Fruit fly (Drosophila melanogaster) ovary, adult (tissue): Measurements from ENCODE around the gene CG10232.
A peak's percentile ranks its signal among the peaks of the same experiment; 100 is the strongest.

ENCODE experiments used
- CG17801 ChIP-seq: fragments of 200-800 bp; optimal IDR thresholded peaks from 2 replicates; lab custom pipeline; 2019; ENCODE audit warnings: missing biosample characterization, mild to moderate bottlenecking, missing genetic modification characterization, moderate library complexity; ENCODE audit not compliant: partially characterized antibody

CG10232 gene

DNA sequence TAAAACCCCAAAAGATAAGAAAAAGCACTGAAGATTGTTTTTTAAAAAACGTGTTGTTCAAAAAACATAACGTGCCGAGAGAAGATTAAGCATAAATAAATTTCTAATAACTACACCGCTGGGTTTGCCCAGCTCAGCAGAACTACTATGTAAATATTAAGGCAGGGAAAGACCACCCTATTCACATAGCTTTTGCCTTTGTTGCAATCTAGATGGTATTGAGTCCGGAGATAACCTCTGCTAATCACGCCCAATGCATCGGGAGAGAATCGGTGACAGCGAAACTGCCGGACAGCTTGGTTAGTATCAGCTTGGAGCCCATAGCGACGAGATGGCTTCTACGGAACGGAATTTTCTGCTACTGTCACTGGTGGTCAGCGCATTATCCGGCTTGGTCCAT is 35.5 kb downstream of the CG10232 start, which contains the start of gene SPE:
SPE (plus strand) TSS at position 301 of the 400 bp plus-strand sequence.
- no peak for TF ChIP-seq CG17801 (GFP tag; lab: Kevin White, UChicago)

DNA sequence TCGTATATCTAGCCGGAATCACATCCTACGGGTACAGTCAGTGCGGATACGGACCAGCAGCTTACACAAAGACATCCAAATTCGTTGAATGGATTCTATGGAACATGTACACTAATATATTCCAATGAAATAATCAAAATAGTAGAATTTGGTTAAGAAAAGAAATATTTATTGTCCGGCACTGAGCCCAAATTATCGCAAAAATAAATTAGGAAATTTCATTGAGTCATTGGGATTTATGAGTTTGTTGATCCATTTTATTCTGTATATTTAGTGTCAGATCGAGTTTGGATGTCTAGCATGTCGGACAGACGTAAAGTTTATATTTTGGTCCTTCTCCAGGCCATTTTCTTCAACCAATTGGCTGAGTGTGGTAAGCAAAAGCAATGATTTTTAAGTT is 37.7 kb downstream of the CG10232 start, which contains the start of gene CG18754:
CG18754 (plus strand) TSS at position 301 of the 400 bp plus-strand sequence.
- TF ChIP-seq CG17801 (GFP tag; lab: Kevin White, UChicago): no peak

DNA sequence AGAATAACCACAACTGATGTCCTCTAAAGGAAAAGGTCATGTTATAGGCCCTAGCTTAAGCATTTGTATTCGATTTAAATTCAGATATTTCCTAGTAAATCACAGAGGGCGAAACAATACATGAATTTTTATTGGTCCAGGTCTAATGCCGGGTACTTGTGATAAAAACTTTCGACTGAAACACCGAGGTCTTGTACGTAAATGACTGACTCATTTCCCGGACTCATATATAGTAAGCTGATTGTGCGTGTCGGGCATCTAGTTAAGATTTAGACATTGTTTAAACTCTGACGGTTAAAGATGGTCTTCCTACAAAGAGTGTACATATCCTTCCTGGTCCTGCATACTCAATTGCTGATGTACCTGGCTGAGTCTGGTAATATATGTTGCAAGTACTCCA is 39.2 kb downstream of the CG10232 start, which contains the start of gene CG16710:
CG16710 (plus strand) TSS at position 301 of the 400 bp plus-strand sequence.
- TF ChIP-seq CG17801 (GFP tag; lab: Kevin White, UChicago): no peak

DNA sequence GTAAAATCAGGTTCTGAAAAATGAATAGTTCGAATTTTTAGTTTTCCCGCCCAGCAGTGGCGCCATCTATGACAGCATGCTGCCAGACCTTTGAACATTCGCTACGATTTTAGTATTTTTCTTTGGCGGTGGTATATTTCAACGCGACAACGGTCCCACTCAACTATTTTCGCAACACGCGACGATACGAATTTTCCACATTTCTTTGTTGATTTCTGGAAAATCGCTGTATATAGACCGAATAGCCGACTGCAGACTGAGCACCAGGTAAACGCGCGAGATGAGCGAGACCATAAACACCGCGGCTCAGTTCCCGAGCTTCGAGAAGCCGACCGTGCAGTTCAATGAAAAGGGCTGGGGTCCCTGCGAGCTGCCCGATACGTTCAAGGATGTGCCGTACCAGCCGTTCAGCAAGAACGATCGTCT is 41.5 kb downstream of the CG10232 start, which contains the start of gene eIF3d1:
eIF3d1 (plus strand) TSS at position 129 of the 426 bp plus-strand sequence.
- peak; percentile 0 for TF ChIP-seq CG17801 (GFP tag; lab: Kevin White, UChicago)

DNA sequence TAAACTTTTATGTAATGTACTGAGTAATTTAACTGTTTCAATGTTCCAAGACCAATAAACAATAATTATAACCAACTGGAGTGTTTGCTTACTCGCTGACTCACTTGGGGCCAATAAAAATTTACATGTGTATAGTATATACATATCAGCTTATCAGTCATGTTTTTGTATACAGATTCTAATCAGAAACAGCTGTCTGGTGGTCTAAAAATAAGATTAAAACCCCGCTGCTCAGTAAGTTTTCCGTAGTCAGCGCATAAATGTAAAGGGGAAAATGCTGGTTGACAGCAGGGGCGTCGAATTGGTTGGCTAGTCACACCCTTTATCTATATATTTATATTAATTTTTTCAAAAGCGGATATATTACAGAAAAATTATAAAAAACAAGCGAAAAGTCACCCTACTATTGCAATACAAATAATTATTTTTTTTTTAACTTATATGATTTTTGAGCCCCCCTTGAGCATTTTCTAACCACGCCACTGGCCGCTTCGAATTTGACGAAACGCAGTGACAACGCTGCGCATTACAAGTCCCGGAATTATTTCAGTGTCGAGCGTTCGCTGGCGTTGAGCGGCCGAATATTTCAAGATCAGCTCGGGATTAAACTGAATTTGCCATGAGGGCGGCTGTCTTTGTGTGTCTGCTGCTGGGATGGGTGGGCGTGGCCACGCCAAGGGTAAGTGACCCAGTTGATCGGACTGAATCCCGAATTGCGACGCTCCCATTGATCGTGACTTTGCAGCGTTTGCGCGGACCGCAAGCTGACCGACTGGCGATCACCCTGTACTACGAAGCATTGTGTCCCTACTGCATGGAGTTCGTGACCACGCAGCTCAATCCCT is 42.9 kb downstream of the CG10232 start, which contains the start of gene GILT2:
GILT2 (plus strand) TSS at position 547 of the 845 bp plus-strand sequence.
- peak; percentile 97 for TF ChIP-seq CG17801 (GFP tag; lab: Kevin White, UChicago)

DNA sequence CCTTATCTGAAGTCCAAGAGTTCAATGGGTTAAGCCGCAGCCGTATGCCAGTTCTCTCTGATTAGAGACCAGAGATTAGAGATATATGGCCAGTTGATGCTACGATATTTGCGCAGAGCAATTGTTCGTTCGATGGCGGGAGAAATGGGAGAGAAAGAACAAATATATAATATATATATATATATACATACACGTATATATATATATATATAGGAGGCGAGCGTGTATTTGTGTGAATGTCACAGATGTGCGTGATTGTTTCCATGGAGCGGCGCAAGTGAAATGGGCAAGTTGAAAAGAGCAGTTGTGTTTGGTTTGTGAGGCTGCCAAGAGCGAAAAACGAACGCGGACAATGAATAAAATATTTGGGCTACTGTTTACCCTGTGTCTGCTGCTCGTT is 44.4 kb downstream of the CG10232 start, which contains the start of gene GILT3:
GILT3 (plus strand) TSS at position 301 of the 400 bp plus-strand sequence.
- TF ChIP-seq CG17801 (GFP tag; lab: Kevin White, UChicago): no peak

DNA sequence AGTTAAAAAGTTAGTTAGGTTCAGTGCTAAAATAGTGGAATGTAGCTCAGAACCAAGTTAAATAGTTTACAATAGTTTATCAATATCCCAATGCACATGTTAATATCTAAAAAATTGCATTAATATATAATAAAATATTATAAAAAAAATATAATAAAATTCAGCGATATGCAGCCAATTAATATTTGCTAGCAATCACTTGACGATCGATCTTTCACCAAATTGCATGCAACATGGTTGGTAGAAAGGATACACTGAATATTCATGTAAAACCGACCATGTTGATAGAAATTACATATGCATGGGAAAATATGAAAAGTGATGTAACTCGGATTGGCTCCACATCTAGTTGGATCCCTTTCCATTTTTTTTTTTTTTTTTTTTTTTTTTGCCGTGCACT is 45.8 kb downstream of the CG10232 start:
- no peak for TF ChIP-seq CG17801 (GFP tag; lab: Kevin White, UChicago)

DNA sequence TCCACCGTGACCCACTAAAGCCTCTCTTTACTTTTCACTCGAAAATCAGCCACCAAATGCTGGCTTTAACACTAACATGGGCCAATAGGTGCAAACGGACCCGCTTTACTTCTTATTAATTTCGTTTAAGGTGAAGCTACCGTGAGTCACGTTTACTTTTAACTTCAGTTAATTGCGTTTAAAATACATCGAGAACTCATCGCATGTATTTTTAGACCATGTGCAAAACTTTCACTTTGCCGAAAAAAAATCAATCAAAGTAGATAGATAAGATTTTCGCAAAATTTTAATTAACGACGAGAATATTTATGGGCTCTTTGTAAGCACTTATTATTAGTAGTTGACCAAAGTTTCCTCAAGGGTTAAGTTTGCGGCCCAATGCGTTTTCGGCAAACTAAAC is 47.1 kb downstream of the CG10232 start:
- TF ChIP-seq CG17801 (GFP tag; lab: Kevin White, UChicago): no peak

DNA sequence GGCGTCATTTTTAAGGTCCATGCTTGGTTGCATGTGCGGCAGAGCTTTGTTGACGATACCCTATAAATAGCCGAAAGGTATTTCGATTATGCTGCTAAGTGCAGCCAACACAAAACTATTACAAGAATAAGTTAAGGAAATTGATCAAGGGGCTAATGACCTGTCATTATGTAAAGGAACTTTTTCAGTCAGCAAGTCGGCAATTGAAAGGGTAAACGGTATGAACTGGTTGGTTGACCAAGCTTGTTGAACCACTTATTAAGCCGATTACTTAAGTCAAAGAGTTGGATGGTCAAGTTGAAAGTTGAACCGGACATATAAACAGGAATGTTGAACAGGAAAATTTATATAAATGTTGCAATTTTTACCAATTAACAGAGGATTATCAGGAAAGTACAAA is 48.3 kb downstream of the CG10232 start:
- TF ChIP-seq CG17801 (GFP tag; lab: Kevin White, UChicago): no peak

DNA sequence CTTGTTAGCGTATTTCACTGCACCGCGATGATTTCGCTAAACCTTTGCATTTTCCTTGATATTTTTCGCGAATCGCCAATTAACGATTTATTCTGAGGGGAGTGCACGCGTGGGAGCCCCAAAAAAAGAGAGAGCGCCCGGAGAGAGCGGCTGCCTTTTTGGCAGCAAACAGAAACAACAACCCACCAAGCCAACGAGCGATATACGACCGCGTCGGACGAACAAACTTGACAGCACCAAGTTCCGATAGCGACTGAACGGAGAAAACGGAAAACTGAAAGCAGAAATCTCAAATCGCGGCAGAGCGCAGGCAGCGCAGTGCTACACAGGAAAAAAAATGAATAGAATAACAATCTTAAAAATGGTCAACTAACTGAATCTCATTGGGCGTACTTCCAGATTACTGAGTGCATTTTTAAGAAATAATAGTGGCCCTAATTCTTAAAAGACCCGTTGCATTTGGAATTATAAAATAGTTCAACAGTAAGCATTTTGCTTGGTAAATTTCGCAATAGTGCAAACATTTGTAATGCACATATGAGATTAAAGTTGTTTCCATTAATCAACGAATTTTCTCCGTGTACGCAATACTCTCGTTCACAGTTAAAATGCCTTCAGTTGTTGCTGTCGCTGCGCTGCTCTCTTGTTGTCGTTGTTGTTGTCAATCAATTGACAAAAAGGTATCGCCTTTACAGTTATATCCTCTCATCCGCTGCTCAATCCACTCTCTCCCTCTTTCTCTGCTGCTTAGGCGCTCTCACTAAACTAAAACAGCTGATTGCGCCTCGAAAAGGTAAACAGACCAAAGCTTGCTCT is 51.8 kb downstream of the CG10232 start, which contains the start of gene CG31145:
CG31145 (minus strand) TSS at position 259 of the 816 bp plus-strand sequence.
- TF ChIP-seq CG17801 (GFP tag; lab: Kevin White, UChicago): peak; percentile 98
